Fruit fly (Drosophila melanogaster) whole organism, prepupa: ENCODE measurements around the gene Karl.

ENCODE experiments used
- Blimp-1 ChIP-seq: fragments of 200-800 bp; sonication (Bioruptor generic); optimal IDR thresholded peaks from 3 replicates; lab custom pipeline; 2017; ENCODE audit warnings: missing biosample characterization, missing genetic modification characterization, mild to moderate bottlenecking, moderate library complexity, missing genetic modification reagents
- CG10631 ChIP-seq: fragments of 200-800 bp; sonication (Bioruptor generic); optimal IDR thresholded peaks from 2 replicates; lab custom pipeline; 2016; ENCODE audit warnings: missing biosample characterization, missing genetic modification characterization
- CG10669 ChIP-seq: fragments of 200-800 bp; sonication (Bioruptor generic); optimal IDR thresholded peaks from 3 replicates; lab custom pipeline; 2018; ENCODE audit warnings: missing biosample characterization, mild to moderate bottlenecking, missing genetic modification characterization, moderate library complexity
- CG11294 ChIP-seq: fragments of 200-800 bp; sonication (Bioruptor generic); IDR thresholded peaks from 2 replicates; pipeline ENCODE4 v1.3.6; 2022; ENCODE audit warnings: missing biosample characterization, missing genetic modification characterization
- CG11762 ChIP-seq: fragments of 200-800 bp; sonication (Bioruptor generic); optimal IDR thresholded peaks from 3 replicates; lab custom pipeline; 2016; ENCODE audit warnings: missing biosample characterization, missing genetic modification characterization; ENCODE audit not compliant: insufficient read depth
- CG11902 ChIP-seq: fragments of 200-800 bp; sonication (Bioruptor generic); optimal IDR thresholded peaks from 3 replicates; lab custom pipeline; 2016; ENCODE audit warnings: missing biosample characterization, missing genetic modification characterization
- CG15336 ChIP-seq: fragments of 200-800 bp; sonication (Bioruptor generic); IDR thresholded peaks from 2 replicates; pipeline ENCODE4 v1.3.6; 2022; ENCODE audit warnings: missing biosample characterization, missing genetic modification characterization
- CG1621 ChIP-seq: fragments of 200-800 bp; sonication (Bioruptor generic); optimal IDR thresholded peaks from 3 replicates; lab custom pipeline; 2018; ENCODE audit warnings: missing biosample characterization, mild to moderate bottlenecking, missing genetic modification characterization
- CG16779 ChIP-seq: fragments of 200-800 bp; sonication (Bioruptor generic); optimal IDR thresholded peaks from 3 replicates; lab custom pipeline; 2017; ENCODE audit warnings: missing biosample characterization, mild to moderate bottlenecking, missing genetic modification characterization
- CG3032 ChIP-seq: fragments of 200-800 bp; optimal IDR thresholded peaks from 2 replicates; lab custom pipeline; 2019; ENCODE audit warnings: missing biosample characterization, mild to moderate bottlenecking, missing genetic modification characterization, moderate library complexity
- CG32006 ChIP-seq: fragments of 200-800 bp; sonication (Bioruptor generic); optimal IDR thresholded peaks from 3 replicates; lab custom pipeline; 2017; ENCODE audit warnings: missing biosample characterization, mild to moderate bottlenecking, missing genetic modification characterization
- CG34406 ChIP-seq: fragments of 200-800 bp; sonication (Bioruptor generic); optimal IDR thresholded peaks from 3 replicates; lab custom pipeline; 2016; ENCODE audit warnings: missing biosample characterization, missing genetic modification characterization
- CG3919 ChIP-seq: fragments of 200-800 bp; sonication (Bioruptor generic); optimal IDR thresholded peaks from 3 replicates; lab custom pipeline; 2016; ENCODE audit warnings: missing biosample characterization, missing genetic modification characterization
- CG4318 ChIP-seq: fragments of 200-800 bp; sonication (Bioruptor generic); optimal IDR thresholded peaks from 3 replicates; lab custom pipeline; 2017; ENCODE audit warnings: missing biosample characterization, mild to moderate bottlenecking, missing genetic modification characterization
- CG6163 ChIP-seq: fragments of 200-800 bp; sonication (Bioruptor generic); IDR thresholded peaks from 3 replicates; pipeline ENCODE4 v1.3.6; 2022; ENCODE audit warnings: missing biosample characterization, missing genetic modification characterization
- CG6792 ChIP-seq: fragments of 200-800 bp; sonication (Bioruptor generic); optimal IDR thresholded peaks from 3 replicates; lab custom pipeline; 2016; ENCODE audit warnings: missing biosample characterization, missing genetic modification characterization
- CG6808 ChIP-seq: fragments of 200-800 bp; sonication (Bioruptor generic); optimal IDR thresholded peaks from 3 replicates; lab custom pipeline; 2017; ENCODE audit warnings: missing biosample characterization, missing genetic modification characterization, mild to moderate bottlenecking, moderate library complexity, missing genetic modification reagents
- CG6854 ChIP-seq: fragments of 200-800 bp; sonication (Bioruptor generic); optimal IDR thresholded peaks from 2 replicates; lab custom pipeline; 2017; ENCODE audit warnings: missing biosample characterization, mild to moderate bottlenecking, missing genetic modification characterization
- CG7368 ChIP-seq: fragments of 200-800 bp; sonication (Bioruptor generic); optimal IDR thresholded peaks from 3 replicates; lab custom pipeline; 2016; ENCODE audit warnings: missing biosample characterization, missing genetic modification characterization
- CG8119 ChIP-seq: fragments of 200-800 bp; sonication (Bioruptor generic); IDR thresholded peaks from 3 replicates; pipeline ENCODE4 v1.3.6; 2022; ENCODE audit warnings: missing biosample characterization, missing genetic modification characterization
- CG8632 ChIP-seq: fragments of 200-800 bp; sonication (Bioruptor generic); optimal IDR thresholded peaks from 3 replicates; lab custom pipeline; 2016; ENCODE audit warnings: missing biosample characterization, missing genetic modification characterization
- Eip75B ChIP-seq: fragments of 200-800 bp; sonication (Bioruptor generic); optimal IDR thresholded peaks from 3 replicates; lab custom pipeline; 2016; ENCODE audit warnings: missing biosample characterization, missing genetic modification characterization
- Eip78C ChIP-seq: fragments of 200-800 bp; sonication (Bioruptor generic); peaks from one replicate; lab custom pipeline; 2016; ENCODE audit warnings: missing biosample characterization, missing genetic modification characterization
- Eip93F ChIP-seq: fragments of 200-800 bp; sonication (Bioruptor generic); optimal IDR thresholded peaks from 2 replicates; lab custom pipeline; 2016; ENCODE audit warnings: missing biosample characterization, mild to moderate bottlenecking, missing genetic modification characterization
- Ets21C ChIP-seq: fragments of 200-800 bp; sonication (Bioruptor generic); optimal IDR thresholded peaks from 3 replicates; lab custom pipeline; 2016; ENCODE audit warnings: missing biosample characterization, missing genetic modification characterization
- Ets96B ChIP-seq: fragments of 200-800 bp; optimal IDR thresholded peaks from 2 replicates; lab custom pipeline; 2019; ENCODE audit warnings: missing biosample characterization, mild to moderate bottlenecking, missing genetic modification characterization, moderate library complexity
- Hr38 ChIP-seq: sonication (Bioruptor generic); optimal IDR thresholded peaks from 2 replicates; lab custom pipeline; 2016; ENCODE audit warnings: missing biosample characterization, missing genetic modification characterization
- Hr39 ChIP-seq: fragments of 200-800 bp; sonication (Bioruptor generic); optimal IDR thresholded peaks from 2 replicates; lab custom pipeline; 2016; ENCODE audit warnings: missing biosample characterization, missing genetic modification characterization
- Hr4 ChIP-seq: fragments of 200-800 bp; sonication (Bioruptor generic); optimal IDR thresholded peaks from 3 replicates; lab custom pipeline; 2016; ENCODE audit warnings: missing biosample characterization, missing genetic modification characterization
- Lpt ChIP-seq: fragments of 200-800 bp; sonication (Bioruptor generic); optimal IDR thresholded peaks from 3 replicates; lab custom pipeline; 2016; ENCODE audit warnings: missing biosample characterization, missing genetic modification characterization
- Met ChIP-seq: fragments of 200-800 bp; sonication (Bioruptor generic); optimal IDR thresholded peaks from 3 replicates; lab custom pipeline; 2016; ENCODE audit warnings: missing biosample characterization, missing genetic modification characterization
- OdsH ChIP-seq: fragments of 200-800 bp; sonication (Bioruptor generic); optimal IDR thresholded peaks from 3 replicates; lab custom pipeline; 2016; ENCODE audit warnings: missing biosample characterization, missing genetic modification characterization
- Sox102F ChIP-seq: fragments of 200-800 bp; sonication (Bioruptor generic); optimal IDR thresholded peaks from 2 replicates; lab custom pipeline; 2016; ENCODE audit warnings: missing biosample characterization, mild to moderate bottlenecking, missing genetic modification characterization
- Sox14 ChIP-seq: fragments of 200-800 bp; sonication (Bioruptor generic); optimal IDR thresholded peaks from 3 replicates; lab custom pipeline; 2016; ENCODE audit warnings: missing biosample characterization, missing genetic modification characterization
- Sox15 ChIP-seq: fragments of 200-800 bp; sonication (Bioruptor generic); optimal IDR thresholded peaks from 3 replicates; lab custom pipeline; 2016; ENCODE audit warnings: missing biosample characterization, missing genetic modification characterization
- achi ChIP-seq: fragments of 200-800 bp; sonication (Bioruptor generic); optimal IDR thresholded peaks from 3 replicates; lab custom pipeline; 2016; ENCODE audit warnings: missing biosample characterization, missing genetic modification characterization
- acj6 ChIP-seq: fragments of 200-800 bp; sonication (Bioruptor generic); optimal IDR thresholded peaks from 3 replicates; lab custom pipeline; 2016; ENCODE audit warnings: missing biosample characterization, missing genetic modification characterization
- cyc ChIP-seq: fragments of 200-800 bp; sonication (Bioruptor generic); optimal IDR thresholded peaks from 3 replicates; lab custom pipeline; 2016; ENCODE audit warnings: missing biosample characterization, missing genetic modification characterization
- dac ChIP-seq: fragments of 200-800 bp; sonication (Bioruptor generic); optimal IDR thresholded peaks from 2 replicates; lab custom pipeline; 2017; ENCODE audit warnings: missing biosample characterization, mild to moderate bottlenecking, missing genetic modification characterization
- dsx ChIP-seq: fragments of 200-800 bp; optimal IDR thresholded peaks from 3 replicates; lab custom pipeline; 2019; ENCODE audit warnings: missing biosample characterization, mild to moderate bottlenecking, missing genetic modification characterization, moderate library complexity; ENCODE audit not compliant: poor library complexity, severe bottlenecking
- esn ChIP-seq: fragments of 200-800 bp; sonication (Bioruptor generic); optimal IDR thresholded peaks from 2 replicates; lab custom pipeline; 2016; ENCODE audit warnings: missing biosample characterization, mild to moderate bottlenecking, missing genetic modification characterization, moderate library complexity
- fd59A ChIP-seq: fragments of 200-800 bp; sonication (Bioruptor generic); optimal IDR thresholded peaks from 2 replicates; lab custom pipeline; 2017; ENCODE audit warnings: missing biosample characterization, mild to moderate bottlenecking, missing genetic modification characterization, missing genetic modification reagents
- fd85E ChIP-seq: fragments of 200-800 bp; sonication (Bioruptor generic); optimal IDR thresholded peaks from 3 replicates; lab custom pipeline; 2016; ENCODE audit warnings: missing biosample characterization, missing genetic modification characterization
- fkh ChIP-seq: fragments of 200-800 bp; sonication (Bioruptor generic); optimal IDR thresholded peaks from 3 replicates; lab custom pipeline; 2017; ENCODE audit warnings: missing biosample characterization, mild to moderate bottlenecking, missing genetic modification characterization, moderate library complexity
- lz ChIP-seq: fragments of 200-800 bp; sonication (Bioruptor generic); optimal IDR thresholded peaks from 3 replicates; lab custom pipeline; 2016; ENCODE audit warnings: missing biosample characterization, missing genetic modification characterization
- net ChIP-seq: fragments of 200-800 bp; sonication (Bioruptor generic); optimal IDR thresholded peaks from 3 replicates; lab custom pipeline; 2016; ENCODE audit warnings: missing biosample characterization, missing genetic modification characterization
- salr ChIP-seq, 2 experiments: fragments of 200-800 bp; sonication (Bioruptor generic); optimal IDR thresholded peaks; 3 replicates each; lab custom pipeline; 2016 to 2018; ENCODE audit warnings: missing biosample characterization in 2 of 2, missing genetic modification characterization in 2 of 2, mild to moderate bottlenecking in 1 of 2
- spab ChIP-seq: fragments of 200-800 bp; sonication (Bioruptor generic); optimal IDR thresholded peaks from 2 replicates; lab custom pipeline; 2017; ENCODE audit warnings: missing biosample characterization, mild to moderate bottlenecking, missing genetic modification characterization, missing genetic modification reagents
- ss ChIP-seq, 2 experiments: fragments of 200-800 bp; sonication (Bioruptor generic); optimal IDR thresholded peaks; 2 replicates in 1 of 2; 3 replicates in 1 of 2; lab custom pipeline; 2017 to 2018; ENCODE audit warnings: mild to moderate bottlenecking in 2 of 2, missing biosample characterization in 2 of 2, missing genetic modification characterization in 2 of 2, moderate library complexity in 1 of 2
- svp ChIP-seq: fragments of 200-800 bp; sonication (Bioruptor generic); peaks from one replicate; lab custom pipeline; 2016; ENCODE audit warnings: missing biosample characterization, missing genetic modification characterization
- topi ChIP-seq: fragments of 200-800 bp; sonication (Bioruptor generic); optimal IDR thresholded peaks from 3 replicates; lab custom pipeline; 2016; ENCODE audit warnings: missing biosample characterization, missing genetic modification characterization
- vri ChIP-seq: fragments of 200-800 bp; sonication (Bioruptor generic); optimal IDR thresholded peaks from 3 replicates; lab custom pipeline; 2016; ENCODE audit warnings: missing biosample characterization, mild to moderate bottlenecking, missing genetic modification characterization

Gene Karl

DNA sequence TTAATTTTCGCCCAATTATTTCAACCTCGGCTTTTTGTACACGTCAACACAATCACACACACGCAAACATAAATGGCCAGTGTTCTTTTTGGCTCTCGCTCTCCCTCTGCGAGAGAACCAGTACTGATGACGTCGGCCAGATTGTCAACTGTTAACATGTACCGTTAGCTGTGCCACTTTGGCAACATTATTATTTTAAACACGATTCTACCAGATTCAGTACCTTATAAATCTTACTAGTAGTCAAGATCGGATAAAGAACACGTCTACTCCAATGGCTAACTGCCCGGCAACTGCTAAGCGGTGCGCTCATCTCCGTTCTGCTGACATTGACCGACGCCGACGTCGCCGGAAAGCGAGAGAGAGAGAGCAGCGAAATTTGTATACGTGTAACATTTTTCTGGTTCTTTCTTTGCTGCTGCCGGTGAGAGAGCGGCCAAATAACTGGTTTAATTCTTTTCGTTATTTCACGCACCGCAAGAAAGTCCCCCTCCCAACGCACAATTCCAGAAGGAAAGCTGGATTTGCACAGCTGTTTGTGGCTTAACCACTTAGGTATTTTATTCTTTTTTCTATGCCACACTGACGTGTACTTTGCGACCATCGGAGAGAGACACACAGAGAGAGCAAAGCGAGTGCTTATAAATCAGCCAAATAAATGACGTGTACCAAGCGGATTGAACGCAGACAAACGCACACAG, 18.0 kb downstream of the Karl start:
- TF ChIP-seq ss (GFP tag; optimal IDR thresholded peaks at IDR 0.05; lab: Kevin White, UChicago) = peak; percentile 18 to 42
- TF ChIP-seq Sox15 (GFP tag; lab: Kevin White, UChicago) = no peak
- no peak for TF ChIP-seq lz (GFP tag; lab: Kevin White, UChicago)
- no peak for TF ChIP-seq CG32006
- no peak for TF ChIP-seq OdsH (GFP tag; lab: Kevin White, UChicago)
- no peak for TF ChIP-seq CG3919 (GFP tag; lab: Kevin White, UChicago)
- TF ChIP-seq CG8119 (GFP tag; lab: Robert Waterston, UW) = no peak; the same call in 2 of the 3 replicates
- TF ChIP-seq CG6854 (GFP tag; lab: Kevin White, UChicago) = peak; percentile 76
- TF ChIP-seq dac = no peak
- no peak for TF ChIP-seq CG8632 (GFP tag; lab: Kevin White, UChicago)
- TF ChIP-seq Sox102F (GFP tag; lab: Kevin White, UChicago) = peak; percentile 4
- no peak for TF ChIP-seq Hr4 (GFP tag; lab: Kevin White, UChicago)
- no peak for TF ChIP-seq Hr39 (GFP tag; lab: Kevin White, UChicago)
- TF ChIP-seq Ets96B = no peak
- TF ChIP-seq CG6808 (GFP tag; lab: Kevin White, UChicago) = peak; percentile 30
- peak; percentile 28 for TF ChIP-seq Blimp-1 (GFP tag; lab: Kevin White, UChicago)
- TF ChIP-seq CG4318 = no peak
- no peak for TF ChIP-seq net (GFP tag; lab: Kevin White, UChicago)
- no peak for TF ChIP-seq CG10669 (GFP tag; lab: Kevin White, UChicago)
- TF ChIP-seq spab (GFP tag; lab: Kevin White, UChicago) = no peak
- no peak for TF ChIP-seq CG34406 (GFP tag; lab: Kevin White, UChicago)
- no peak for TF ChIP-seq CG6163 (GFP tag; lab: Robert Waterston, UW)
- TF ChIP-seq CG16779 (tag; lab: Kevin White, UChicago) = no peak
- no peak for TF ChIP-seq Sox14 (GFP tag; lab: Kevin White, UChicago)
- TF ChIP-seq Eip75B (GFP tag; lab: Kevin White, UChicago) = no peak
- TF ChIP-seq Eip93F (GFP tag; lab: Kevin White, UChicago) = no peak
- no peak for TF ChIP-seq salr (GFP tag; optimal IDR thresholded peaks at IDR 0.05; lab: Kevin White, UChicago)
- TF ChIP-seq CG11294 (GFP tag; lab: Robert Waterston, UW) = no peak
- TF ChIP-seq cyc = no peak
- TF ChIP-seq CG3032 (tag; lab: Kevin White, UChicago) = no peak
- no peak for TF ChIP-seq CG11902
- TF ChIP-seq CG10631 = no peak
- no peak for TF ChIP-seq Hr38 (GFP tag; lab: Kevin White, UChicago)
- TF ChIP-seq CG11762 (GFP tag; lab: Kevin White, UChicago) = no peak
- peak; percentile 38 for TF ChIP-seq CG1621 (tag; lab: Kevin White, UChicago)
- no peak for TF ChIP-seq CG7368 (GFP tag; lab: Kevin White, UChicago)
- no peak for TF ChIP-seq CG15336 (GFP tag; lab: Robert Waterston, UW)
- TF ChIP-seq fd85E (GFP tag; lab: Kevin White, UChicago) = no peak
- TF ChIP-seq Ets21C = no peak
- TF ChIP-seq esn = no peak
- TF ChIP-seq svp (GFP tag; lab: Kevin White, UChicago) = no peak
- peak; percentile 33 for TF ChIP-seq fkh (GFP tag; lab: Kevin White, UChicago)
- no peak for TF ChIP-seq vri (GFP tag; lab: Kevin White, UChicago)
- peak; percentile 70 for TF ChIP-seq Eip78C
- TF ChIP-seq fd59A (GFP tag; lab: Kevin White, UChicago) = no peak
- TF ChIP-seq topi (GFP tag; lab: Kevin White, UChicago) = no peak
- TF ChIP-seq Met (GFP tag; lab: Kevin White, UChicago) = peak; percentile 20
- no peak for TF ChIP-seq Lpt (GFP tag; lab: Kevin White, UChicago)
- peak; percentile 1 for TF ChIP-seq dsx (GFP tag; lab: Kevin White, UChicago)
- no peak for TF ChIP-seq achi
- TF ChIP-seq CG6792 (GFP tag; lab: Kevin White, UChicago) = no peak
- TF ChIP-seq acj6 (GFP tag; lab: Kevin White, UChicago) = no peak
